4 worm cellular contexts compared by ENCODE assay signal in genomic region chrIV:15039477-15039876, ce11.
TF ChIP-seq lines count a peak whose summit lies in the region.

TSS of gene hrpu-1 (plus strand) at chrIV:15039616.

TF ChIP-seq in whole organism, L2 larva, 48 proteins besides CTCF, POLR2A, EP300 and RAD21 (continues in another document):
- TF ChIP-seq aly-2 (tag; optimal IDR thresholded peaks at IDR 0.05; lab: Kevin White, UChicago) (no peak), gmeb-1 (tag; optimal IDR thresholded peaks at IDR 0.05; lab: Kevin White, UChicago) (peak; percentile 94), unc-62 (GFP tag; optimal IDR thresholded peaks at IDR 0.05; lab: Kevin White, UChicago) (no peak), sem-4 (tag; optimal IDR thresholded peaks at IDR 0.05; lab: Kevin White, UChicago) (peak; percentile 7), C34F6.9 (tag; optimal IDR thresholded peaks at IDR 0.05; lab: Kevin White, UChicago) (peak; percentile 95), nhr-77 (tag; optimal IDR thresholded peaks at IDR 0.05; lab: Kevin White, UChicago) (no peak), sma-3 (GFP tag; optimal IDR thresholded peaks at IDR 0.05; lab: Kevin White, UChicago) (peak; percentile 57), ama-1 (optimal IDR thresholded peaks at IDR 0.05; lab: Kevin White, UChicago) (peak; percentile 46), ztf-1 (GFP tag; conservative IDR thresholded peaks at IDR 0.05; lab: Robert Waterston, UW) (no peak), elt-3 (tag; optimal IDR thresholded peaks at IDR 0.05; lab: Kevin White, UChicago) (no peak), nhr-10 (tag; optimal IDR thresholded peaks at IDR 0.05; lab: Kevin White, UChicago) (no peak), snpc-4 (tag; optimal IDR thresholded peaks at IDR 0.05; lab: Kevin White, UChicago) (peak; percentile 53), zag-1 (tag; optimal IDR thresholded peaks at IDR 0.05; lab: Kevin White, UChicago) (peak; percentile 47), ztf-4 (tag; optimal IDR thresholded peaks at IDR 0.05; lab: Kevin White, UChicago) (peak; percentile 65), fos-1 (tag; optimal IDR thresholded peaks at IDR 0.05; lab: Kevin White, UChicago) (peak; percentile 44), blmp-1 (tag; optimal IDR thresholded peaks at IDR 0.05; lab: Kevin White, UChicago; ENCODE audit: insufficient read depth) (no peak), egl-27 (tag; optimal IDR thresholded peaks at IDR 0.05; lab: Kevin White, UChicago) (no peak), ceh-16 (tag; optimal IDR thresholded peaks at IDR 0.05; lab: Kevin White, UChicago) (no peak), Y55F3AM.14 (GFP tag; optimal IDR thresholded peaks at IDR 0.05; lab: Kevin White, UChicago) (no peak), nhr-6 (tag; optimal IDR thresholded peaks at IDR 0.05; lab: Kevin White, UChicago) (peak; percentile 12), sma-9 (GFP tag; optimal IDR thresholded peaks at IDR 0.05; lab: Kevin White, UChicago) (peak; percentile 64), sma-9 (tag; optimal IDR thresholded peaks at IDR 0.05; lab: Kevin White, UChicago) (no peak), mab-5 (tag; optimal IDR thresholded peaks at IDR 0.05; lab: Kevin White, UChicago) (peak; percentile 10), nhr-129 (tag; optimal IDR thresholded peaks at IDR 0.05; lab: Kevin White, UChicago) (peak; percentile 96)

TF ChIP-seq in whole organism, L4 larva, 104 proteins besides CTCF, POLR2A, EP300 and RAD21 (continues in another document):
- TF ChIP-seq dmd-9 (GFP tag; IDR thresholded peaks at IDR 0.05; lab: Robert Waterston, UW): 0 out of 2 replicates have a peak, but pooled peaks have one; percentile 44
- peak; percentile 50 for TF ChIP-seq jun-1 (tag; optimal IDR thresholded peaks at IDR 0.05; lab: Kevin White, UChicago)
- peak; percentile 62 for TF ChIP-seq dmd-6 (GFP tag; IDR thresholded peaks at IDR 0.05; lab: Robert Waterston, UW)
- peak; percentile 37 for TF ChIP-seq nhr-77 (tag; optimal IDR thresholded peaks at IDR 0.05; lab: Kevin White, UChicago)
- no peak for TF ChIP-seq ceh-44 (GFP tag; IDR thresholded peaks at IDR 0.05; lab: Robert Waterston, UW)
- peak; percentile 67 for TF ChIP-seq ama-1 (optimal IDR thresholded peaks at IDR 0.05; lab: Kevin White, UChicago)
- TF ChIP-seq hlh-30 (tag; optimal IDR thresholded peaks at IDR 0.05; lab: Kevin White, UChicago; ENCODE audit: insufficient read depth): peak; percentile 88
- TF ChIP-seq F10B5.3 (tag; optimal IDR thresholded peaks at IDR 0.05; lab: Kevin White, UChicago): no peak
- TF ChIP-seq rbr-2 (tag; optimal IDR thresholded peaks at IDR 0.05; lab: Kevin White, UChicago): peak; percentile 77
- peak; percentile 38; the same call in 1 of the 2 replicates for TF ChIP-seq vab-7 (GFP tag; IDR thresholded peaks at IDR 0.05; lab: Robert Waterston, UW)
- peak; percentile 53; the same call in 1 of the 2 replicates for TF ChIP-seq arid-1 (GFP tag; conservative IDR thresholded peaks at IDR 0.05; lab: Robert Waterston, UW)
- no peak for TF ChIP-seq lir-3 (tag; optimal IDR thresholded peaks at IDR 0.05; lab: Kevin White, UChicago)
- TF ChIP-seq mep-1 (tag; optimal IDR thresholded peaks at IDR 0.05; lab: Kevin White, UChicago): peak; percentile 80
- no peak for TF ChIP-seq R02D3.7 (tag; optimal IDR thresholded peaks at IDR 0.05; lab: Kevin White, UChicago)
- TF ChIP-seq T26A8.4 (GFP tag; IDR thresholded peaks at IDR 0.05; lab: Robert Waterston, UW): peak; percentile 76
- TF ChIP-seq daf-16 (GFP tag; optimal IDR thresholded peaks at IDR 0.05; lab: Kevin White, UChicago): peak in 1 of 2 experiments; percentile 13
- TF ChIP-seq daf-16 (tag; optimal IDR thresholded peaks at IDR 0.05; lab: Kevin White, UChicago): peak; percentile 34
- no peak for TF ChIP-seq ceh-32 (tag; optimal IDR thresholded peaks at IDR 0.05; lab: Kevin White, UChicago; ENCODE audit: poor library complexity)
- TF ChIP-seq lsy-2 (tag; optimal IDR thresholded peaks at IDR 0.05; lab: Kevin White, UChicago): peak; percentile 38 to 89
- peak; percentile 64 for TF ChIP-seq hlh-11 (tag; optimal IDR thresholded peaks at IDR 0.05; lab: Kevin White, UChicago)
- no peak for TF ChIP-seq snpc-4 (tag; optimal IDR thresholded peaks at IDR 0.05; lab: Kevin White, UChicago)
- no peak for TF ChIP-seq nhr-76 (tag; optimal IDR thresholded peaks at IDR 0.05; lab: Kevin White, UChicago)
- TF ChIP-seq aha-1 (tag; lab: Kevin White, UChicago): peak; percentile 97

TF ChIP-seq in whole organism, late embryonic, 69 proteins besides CTCF, POLR2A, EP300 and RAD21:
- TF ChIP-seq tbx-2 (tag; optimal IDR thresholded peaks at IDR 0.05; lab: Kevin White, UChicago) (peak; percentile 18), dve-1 (tag; optimal IDR thresholded peaks at IDR 0.05; lab: Kevin White, UChicago) (peak; percentile 47), unc-55 (GFP tag; optimal IDR thresholded peaks at IDR 0.05; lab: Kevin White, UChicago) (peak; percentile 32), npax-4 (tag; optimal IDR thresholded peaks at IDR 0.05; lab: Kevin White, UChicago) (no peak), hlh-30 (tag; optimal IDR thresholded peaks at IDR 0.05; lab: Kevin White, UChicago; ENCODE audit: insufficient read depth) (peak; percentile 42), ceh-34 (tag; optimal IDR thresholded peaks at IDR 0.05; lab: Kevin White, UChicago) (peak; percentile 51), nfya-1 (tag; optimal IDR thresholded peaks at IDR 0.05; lab: Kevin White, UChicago) (peak; percentile 76), hlh-8 (tag; optimal IDR thresholded peaks at IDR 0.05; lab: Kevin White, UChicago) (no peak), ceh-31 (tag; optimal IDR thresholded peaks at IDR 0.05; lab: Kevin White, UChicago) (peak; percentile 14), ceh-18 (tag; optimal IDR thresholded peaks at IDR 0.05; lab: Kevin White, UChicago) (peak; percentile 46), ceh-22 (tag; optimal IDR thresholded peaks at IDR 0.05; lab: Kevin White, UChicago) (no peak), ahr-1 (tag; optimal IDR thresholded peaks at IDR 0.05; lab: Kevin White, UChicago) (no peak), F13H6.1 (tag; optimal IDR thresholded peaks at IDR 0.05; lab: Kevin White, UChicago) (no peak), unc-42 (tag; optimal IDR thresholded peaks at IDR 0.05; lab: Kevin White, UChicago) (peak; percentile 73), ceh-30 (tag; optimal IDR thresholded peaks at IDR 0.05; lab: Kevin White, UChicago) (peak; percentile 41), elt-4 (tag; optimal IDR thresholded peaks at IDR 0.05; lab: Kevin White, UChicago) (no peak), unc-86 (tag; optimal IDR thresholded peaks at IDR 0.05; lab: Kevin White, UChicago) (no peak)

TF ChIP-seq in whole organism, mixed stage, embryonic, 35 proteins besides CTCF, POLR2A, EP300 and RAD21:
- TF ChIP-seq sptf-1 (tag; optimal IDR thresholded peaks at IDR 0.05; lab: Kevin White, UChicago) (peak; percentile 22), snpc-4 (tag; optimal IDR thresholded peaks at IDR 0.05; lab: Kevin White, UChicago) (no peak), nhr-237 (tag; optimal IDR thresholded peaks at IDR 0.05; lab: Kevin White, UChicago) (peak; percentile 63), ham-2 (GFP tag; optimal IDR thresholded peaks at IDR 0.05; lab: Kevin White, UChicago) (no peak), M03D4.4 (tag; optimal IDR thresholded peaks at IDR 0.05; lab: Kevin White, UChicago) (peak; percentile 31), elt-3 (tag; optimal IDR thresholded peaks at IDR 0.05; lab: Kevin White, UChicago) (no peak), unc-62 (GFP tag; optimal IDR thresholded peaks at IDR 0.05; lab: Kevin White, UChicago) (no peak), zip-8 (tag; optimal IDR thresholded peaks at IDR 0.05; lab: Kevin White, UChicago) (no peak), pha-4 (tag; optimal IDR thresholded peaks at IDR 0.05; lab: Kevin White, UChicago) (peak; percentile 77), mab-5 (tag; optimal IDR thresholded peaks at IDR 0.05; lab: Kevin White, UChicago) (peak; percentile 41), unc-39 (tag; optimal IDR thresholded peaks at IDR 0.05; lab: Kevin White, UChicago) (no peak), elt-1 (tag; optimal IDR thresholded peaks at IDR 0.05; lab: Kevin White, UChicago; ENCODE audit: borderline replicate concordance, insufficient read depth) (no peak), nhr-76 (tag; optimal IDR thresholded peaks at IDR 0.05; lab: Kevin White, UChicago) (no peak), drap-1 (GFP tag; optimal IDR thresholded peaks at IDR 0.05; lab: Kevin White, UChicago) (no peak), ceh-83 (GFP tag; optimal IDR thresholded peaks at IDR 0.05; lab: Kevin White, UChicago) (no peak), ces-1 (GFP tag; optimal IDR thresholded peaks at IDR 0.05; lab: Kevin White, UChicago) (peak; percentile 86), mep-1 (tag; optimal IDR thresholded peaks at IDR 0.05; lab: Kevin White, UChicago) (peak; percentile 62), ceh-39 (tag; optimal IDR thresholded peaks at IDR 0.05; lab: Kevin White, UChicago) (peak; percentile 87), hlh-1 (tag; optimal IDR thresholded peaks at IDR 0.05; lab: Kevin White, UChicago) (no peak), nhr-12 (tag; optimal IDR thresholded peaks at IDR 0.05; lab: Kevin White, UChicago) (no peak), ztf-11 (tag; optimal IDR thresholded peaks at IDR 0.05; lab: Kevin White, UChicago) (no peak), ceh-43 (GFP tag; optimal IDR thresholded peaks at IDR 0.05; lab: Kevin White, UChicago) (no peak), lsy-2 (tag; optimal IDR thresholded peaks at IDR 0.05; lab: Kevin White, UChicago) (peak; percentile 69), cnd-1 (tag; optimal IDR thresholded peaks at IDR 0.05; lab: Kevin White, UChicago) (no peak), unc-120 (tag; optimal IDR thresholded peaks at IDR 0.05; lab: Kevin White, UChicago; ENCODE audit: poor library complexity, severe bottlenecking) (no peak), lin-13 (tag; optimal IDR thresholded peaks at IDR 0.05; lab: Kevin White, UChicago) (peak; percentile 88), blmp-1 (tag; optimal IDR thresholded peaks at IDR 0.05; lab: Kevin White, UChicago) (no peak), sem-2 (GFP tag; optimal IDR thresholded peaks at IDR 0.05; lab: Kevin White, UChicago) (no peak)
